Worm (Caenorhabditis elegans) whole organism, L4 larva: ENCODE measurements around the gene C45G7.4.

Experiments
- D1046.2 ChIP-seq: fragments of 200-800 bp; sonication (Bioruptor generic); IDR thresholded peaks from 2 replicates; pipeline ENCODE4 v1.3.6; 2022; ENCODE audit warnings: missing genetic modification characterization, missing compliant biosample characterization
- F10B5.3 ChIP-seq: sonication (generic microtip); optimal IDR thresholded peaks from 2 replicates; lab custom pipeline; 2016; ENCODE audit warnings: mild to moderate bottlenecking, missing genetic modification characterization, missing compliant biosample characterization
- F49E8.2 ChIP-seq: sonication (generic microtip); optimal IDR thresholded peaks from 2 replicates; lab custom pipeline; 2016; ENCODE audit warnings: missing compliant biosample characterization, mild to moderate bottlenecking, missing genetic modification characterization, borderline replicate concordance
- aha-1 ChIP-seq: fragments of 150-350 bp; peaks from one replicate; lab custom pipeline; 2014; ENCODE audit warnings: missing biosample characterization, missing genetic modification characterization
- ama-1 ChIP-seq: fragments of 150-350 bp; optimal IDR thresholded peaks from 2 replicates; lab custom pipeline; 2014; ENCODE audit warnings: inconsistent platforms, mixed read lengths
- ceh-32 ChIP-seq: sonication (generic microtip); optimal IDR thresholded peaks from 2 replicates; lab custom pipeline; 2016; ENCODE audit warnings: mild to moderate bottlenecking, missing genetic modification characterization, missing compliant biosample characterization; ENCODE audit not compliant: poor library complexity
- ceh-62 ChIP-seq: sonication (generic microtip); optimal IDR thresholded peaks from 2 replicates; lab custom pipeline; 2017; ENCODE audit warnings: missing biosample characterization, missing genetic modification characterization
- ces-1 ChIP-seq: fragments of 150-350 bp; sonication (generic microtip); optimal IDR thresholded peaks from 4 replicates; lab custom pipeline; 2014; ENCODE audit warnings: missing biosample characterization, missing genetic modification reagents, missing genetic modification characterization
- daf-12 ChIP-seq: fragments of 150-350 bp; optimal IDR thresholded peaks from 2 replicates; lab custom pipeline; 2014; ENCODE audit warnings: missing biosample characterization, missing genetic modification reagents, missing genetic modification characterization
- daf-16 ChIP-seq, 3 experiments: sonication (generic microtip); optimal IDR thresholded peaks; 2 replicates each; lab custom pipeline; 2016 to 2017; ENCODE audit warnings: missing genetic modification characterization in 3 of 3, missing genetic modification reagents in 3 of 3, mild to moderate bottlenecking in 2 of 3, missing compliant biosample characterization in 2 of 3, missing biosample characterization in 1 of 3, moderate library complexity in 1 of 3
- daf-19 ChIP-seq: fragments of 200-800 bp; sonication (Bioruptor generic); conservative IDR thresholded peaks from 2 replicates; pipeline ENCODE4 v1.3.6; 2022; ENCODE audit warnings: missing genetic modification characterization, missing compliant biosample characterization
- dmd-6 ChIP-seq: fragments of 200-800 bp; sonication (Bioruptor generic); IDR thresholded peaks from 2 replicates; pipeline ENCODE4 v1.3.6; 2022; ENCODE audit warnings: missing genetic modification reagents, missing genetic modification characterization, missing compliant biosample characterization
- dmd-8 ChIP-seq: fragments of 200-800 bp; sonication (Bioruptor generic); IDR thresholded peaks from 2 replicates; pipeline ENCODE4 v1.3.6; 2022; ENCODE audit warnings: missing genetic modification characterization, missing compliant biosample characterization
- duxl-1 ChIP-seq: sonication (generic microtip); optimal IDR thresholded peaks from 2 replicates; lab custom pipeline; 2016; ENCODE audit warnings: mild to moderate bottlenecking, missing genetic modification characterization, moderate library complexity, missing compliant biosample characterization; ENCODE audit not compliant: poor library complexity
- dve-1 ChIP-seq: sonication (generic microtip); optimal IDR thresholded peaks from 2 replicates; lab custom pipeline; 2017; ENCODE audit warnings: antibody characterized with exemption, mild to moderate bottlenecking, missing genetic modification characterization, missing compliant biosample characterization; ENCODE audit not compliant: insufficient read depth
- fkh-10 ChIP-seq: fragments of 150-350 bp; optimal IDR thresholded peaks from 2 replicates; lab custom pipeline; 2014; ENCODE audit warnings: missing biosample characterization, missing genetic modification reagents, missing genetic modification characterization
- hif-1 ChIP-seq, 2 experiments: sonication (generic microtip); optimal IDR thresholded peaks; 2 replicates each; lab custom pipeline; 2016 to 2017; ENCODE audit warnings: missing compliant biosample characterization in 2 of 2, missing genetic modification characterization in 2 of 2, missing genetic modification reagents in 2 of 2, missing genotype in 2 of 2, mild to moderate bottlenecking in 1 of 2
- hlh-11 ChIP-seq: fragments of 200-800 bp; sonication (Bioruptor generic); optimal IDR thresholded peaks from 2 replicates; lab custom pipeline; 2018; ENCODE audit warnings: mild to moderate bottlenecking, missing genetic modification characterization, missing compliant biosample characterization
- hlh-30 ChIP-seq: sonication (generic microtip); optimal IDR thresholded peaks from 2 replicates; lab custom pipeline; 2017; ENCODE audit warnings: antibody characterized with exemption, mild to moderate bottlenecking, missing genetic modification characterization, missing compliant biosample characterization; ENCODE audit not compliant: insufficient read depth
- lir-3 ChIP-seq: sonication (generic microtip); optimal IDR thresholded peaks from 2 replicates; lab custom pipeline; 2016; ENCODE audit warnings: mild to moderate bottlenecking, missing genetic modification characterization, missing compliant biosample characterization
- mdt-29 ChIP-seq: fragments of 200-800 bp; sonication (Bioruptor generic); IDR thresholded peaks from 2 replicates; pipeline ENCODE4 v1.3.6; 2022; ENCODE audit warnings: missing genetic modification reagents, missing genetic modification characterization, missing compliant biosample characterization
- mep-1 ChIP-seq: fragments of 150-350 bp; sonication (generic microtip); optimal IDR thresholded peaks from 3 replicates; lab custom pipeline; 2014; ENCODE audit warnings: missing biosample characterization, missing genetic modification characterization
- nhr-102 ChIP-seq: sonication (generic microtip); optimal IDR thresholded peaks from 2 replicates; lab custom pipeline; 2016; ENCODE audit warnings: mild to moderate bottlenecking, missing genetic modification characterization, moderate library complexity, missing compliant biosample characterization
- nhr-111 ChIP-seq: fragments of 200-800 bp; sonication (Bioruptor generic); optimal IDR thresholded peaks from 2 replicates; lab custom pipeline; 2018; ENCODE audit warnings: mild to moderate bottlenecking, missing genetic modification characterization, missing compliant biosample characterization
- nhr-28 ChIP-seq: fragments of 150-350 bp; optimal IDR thresholded peaks from 2 replicates; lab custom pipeline; 2014; ENCODE audit warnings: missing biosample characterization, missing genetic modification characterization
- nhr-6 ChIP-seq: fragments of 150-350 bp; optimal IDR thresholded peaks from 2 replicates; lab custom pipeline; 2014; ENCODE audit warnings: missing biosample characterization, missing genetic modification characterization
- rbr-2 ChIP-seq: sonication (generic microtip); optimal IDR thresholded peaks from 2 replicates; lab custom pipeline; 2016; ENCODE audit warnings: missing genotype, missing genetic modification characterization, missing compliant biosample characterization
- saeg-2 ChIP-seq: fragments of 200-800 bp; sonication (Bioruptor generic); IDR thresholded peaks from 2 replicates; pipeline ENCODE4 v1.3.6; 2022; ENCODE audit warnings: missing genetic modification reagents, missing genetic modification characterization, missing compliant biosample characterization
- sdz-12 ChIP-seq: fragments of 200-800 bp; sonication (Bioruptor generic); optimal IDR thresholded peaks from 2 replicates; lab custom pipeline; 2018; ENCODE audit warnings: mild to moderate bottlenecking, missing genetic modification characterization, missing compliant biosample characterization
- set-16 ChIP-seq: fragments of 200-800 bp; sonication (Bioruptor generic); IDR thresholded peaks from 2 replicates; pipeline ENCODE4 v1.3.6; 2022; ENCODE audit warnings: missing genetic modification reagents, missing genetic modification characterization, missing compliant biosample characterization
- skn-1 ChIP-seq: fragments of 150-350 bp; optimal IDR thresholded peaks from 2 replicates; lab custom pipeline; 2014; ENCODE audit warnings: missing biosample characterization, missing genetic modification characterization
- spr-1 ChIP-seq: sonication (generic microtip); optimal IDR thresholded peaks from 2 replicates; lab custom pipeline; 2016; ENCODE audit warnings: mild to moderate bottlenecking, missing genetic modification characterization, missing compliant biosample characterization
- tag-97 ChIP-seq: fragments of 200-800 bp; sonication (Bioruptor generic); IDR thresholded peaks from 2 replicates; pipeline ENCODE4 v1.3.6; 2022; ENCODE audit warnings: missing genetic modification characterization, missing compliant biosample characterization
- unc-130 ChIP-seq: sonication (generic microtip); optimal IDR thresholded peaks from 2 replicates; lab custom pipeline; 2016; ENCODE audit warnings: missing genetic modification reagents, missing genetic modification characterization, missing compliant biosample characterization
- unc-62 ChIP-seq, 3 experiments: fragments of 150-350 bp in 1 of 3; sonication (generic microtip); optimal IDR thresholded peaks in 2 of 3; peaks in 1 of 3; 1 replicate in 1 of 3; 2 replicates in 2 of 3; lab custom pipeline; 2014 to 2017; ENCODE audit warnings: missing biosample characterization in 3 of 3, missing genetic modification characterization in 3 of 3, missing genetic modification reagents in 3 of 3, missing genotype in 1 of 3
- vab-7 ChIP-seq: fragments of 200-800 bp; sonication (Bioruptor generic); IDR thresholded peaks from 2 replicates; pipeline ENCODE4 v1.3.6; 2022; ENCODE audit warnings: missing genetic modification reagents, missing genetic modification characterization, missing compliant biosample characterization
- zip-11 ChIP-seq: fragments of 200-800 bp; sonication (Bioruptor generic); IDR thresholded peaks from 2 replicates; pipeline ENCODE4 v1.3.6; 2022; ENCODE audit warnings: missing genetic modification characterization, missing compliant biosample characterization
- zip-2 ChIP-seq: fragments of 150-350 bp; optimal IDR thresholded peaks from 2 replicates; lab custom pipeline; 2014; ENCODE audit warnings: missing biosample characterization, missing genetic modification characterization

Gene C45G7.4

ce11 chrIV:2408437-2408836, 24.4 kb upstream of the C45G7.4 start (continued):
- TF ChIP-seq set-16 (GFP tag; lab: Robert Waterston, UW) (peak; percentile 78), daf-19 (GFP tag; lab: Robert Waterston, UW) (no peak), ces-1 (GFP tag; lab: Kevin White, UChicago) (peak; percentile 8), mdt-29 (GFP tag; lab: Robert Waterston, UW) (peak; percentile 78; the same call in 1 of the 2 replicates)
- TF ChIP-seq, all 104 proteins: peak for 75

- TF ChIP-seq dve-1 (tag; lab: Kevin White, UChicago) (peak; percentile 54), unc-62 (GFP tag; optimal IDR thresholded peaks at IDR 0.05 in 1 of 2; lab: Kevin White, UChicago) (peak in 1 of 2 experiments; percentile 19), unc-62 (tag; optimal IDR thresholded peaks at IDR 0.05; lab: Kevin White, UChicago) (no peak), hlh-11 (tag; lab: Kevin White, UChicago) (peak; percentile 45), saeg-2 (GFP tag; lab: Robert Waterston, UW) (no peak), zip-2 (tag; lab: Kevin White, UChicago) (no peak), nhr-28 (tag; lab: Kevin White, UChicago) (peak; percentile 19), F10B5.3 (tag; lab: Kevin White, UChicago) (no peak), daf-16 (GFP tag; optimal IDR thresholded peaks at IDR 0.05; lab: Kevin White, UChicago) (no peak), daf-16 (tag; optimal IDR thresholded peaks at IDR 0.05; lab: Kevin White, UChicago) (peak; percentile 53), dmd-6 (GFP tag; lab: Robert Waterston, UW) (peak; percentile 16; the same call in 1 of the 2 replicates), hlh-30 (peak; percentile 85)
These were observed 20.3 kb upstream of the C45G7.4 start, which contains the start of gene Y38F2AR.12 for ce11 chrIV:2412370-2412962. TSS of gene Y38F2AR.12 (minus strand) at chrIV:2412420.

- TF ChIP-seq vab-7 (GFP tag; lab: Robert Waterston, UW), result no peak
- TF ChIP-seq unc-62 (GFP tag; optimal IDR thresholded peaks at IDR 0.05 in 1 of 2; lab: Kevin White, UChicago), result peak in 1 of 2 experiments; percentile 43
- no peak for TF ChIP-seq unc-62 (tag; optimal IDR thresholded peaks at IDR 0.05; lab: Kevin White, UChicago)
- peak; percentile 76 for TF ChIP-seq aha-1 (tag; lab: Kevin White, UChicago)
These were observed 16.1 kb upstream of the C45G7.4 start for ce11 chrIV:2416738-2417137.

ce11 chrIV:2434366-2434765, 1.6 kb downstream of the C45G7.4 start:
- TF ChIP-seq fkh-10, result no peak
- no peak for TF ChIP-seq daf-19 (GFP tag; lab: Robert Waterston, UW)
- no peak for TF ChIP-seq lir-3 (tag; lab: Kevin White, UChicago)
- no peak for TF ChIP-seq mep-1 (tag; lab: Kevin White, UChicago)
- TF ChIP-seq D1046.2, result no peak
- TF ChIP-seq set-16 (GFP tag; lab: Robert Waterston, UW), result peak; percentile 68
- TF ChIP-seq tag-97 (GFP tag; lab: Robert Waterston, UW), result no peak
- TF ChIP-seq, all 104 proteins: peak for 1

ce11 chrIV:2451233-2451632, 18.4 kb downstream of the C45G7.4 start, which contains the start of gene C45G7.13:
TSS of gene C45G7.13 (minus strand) at chrIV:2451333.
- TF ChIP-seq ama-1 (no peak), ceh-32 (tag; lab: Kevin White, UChicago) (no peak), nhr-102 (tag; lab: Kevin White, UChicago) (no peak), skn-1 (no peak), duxl-1 (tag; lab: Kevin White, UChicago) (no peak), rbr-2 (no peak), nhr-6 (tag; lab: Kevin White, UChicago) (no peak), ceh-62 (tag; lab: Kevin White, UChicago) (no peak), F49E8.2 (tag; lab: Kevin White, UChicago) (no peak), nhr-111 (no peak), zip-11 (GFP tag; lab: Robert Waterston, UW) (no peak), hif-1 (tag; optimal IDR thresholded peaks at IDR 0.05; lab: Kevin White, UChicago) (no peak), spr-1 (no peak), sdz-12 (GFP tag; lab: Kevin White, UChicago) (no peak), unc-130 (GFP tag; lab: Kevin White, UChicago) (no peak), dmd-8 (GFP tag; lab: Robert Waterston, UW) (no peak), unc-62 (GFP tag; optimal IDR thresholded peaks at IDR 0.05 in 1 of 2; lab: Kevin White, UChicago) (no peak), unc-62 (tag; optimal IDR thresholded peaks at IDR 0.05; lab: Kevin White, UChicago) (no peak), daf-12 (tag; lab: Kevin White, UChicago) (no peak)
- TF ChIP-seq, all 104 proteins: peak for 0
